Worm (Caenorhabditis elegans): ENCODE measurements around the gene rabr-4.

ce11 chrV:16158391-16158790, 36.3 kb upstream of the rabr-4 start, which contains the start of gene str-99:
- TF ChIP-seq ztf-11 (tag; optimal IDR thresholded peaks at IDR 0.05) (no peak), ham-2 (GFP tag; optimal IDR thresholded peaks at IDR 0.05) (no peak), elt-3 (tag; optimal IDR thresholded peaks at IDR 0.05) (no peak), unc-62 (GFP tag; optimal IDR thresholded peaks at IDR 0.05) (no peak)

Data from whole organism, mixed stage, embryonic.